Worm (Caenorhabditis elegans) whole organism, midembryonic: ENCODE results near the gene C49A9.4.

ENCODE experiments used
- T22C8.4 ChIP-seq: fragments of 200-800 bp; sonication (Bioruptor generic); IDR thresholded peaks from 2 replicates; pipeline ENCODE4 v1.3.6; 2022; ENCODE audit warnings: missing genetic modification characterization, missing compliant biosample characterization
- cog-1 ChIP-seq: sonication (generic microtip); optimal IDR thresholded peaks from 2 replicates; lab custom pipeline; 2016; ENCODE audit warnings: missing genetic modification characterization, missing compliant biosample characterization
- flt-1 ChIP-seq: fragments of 200-800 bp; sonication (Bioruptor generic); IDR thresholded peaks from 2 replicates; pipeline ENCODE4 v1.3.6; 2022; ENCODE audit warnings: missing genetic modification characterization, missing compliant biosample characterization
- klf-2 ChIP-seq: fragments of 200-800 bp; sonication (Bioruptor generic); conservative IDR thresholded peaks from 2 replicates; pipeline ENCODE4 v1.3.6; 2022; ENCODE audit warnings: missing genetic modification reagents, missing genetic modification characterization, missing compliant biosample characterization
- med-1 ChIP-seq: sonication (generic microtip); optimal IDR thresholded peaks from 2 replicates; lab custom pipeline; 2017; ENCODE audit warnings: missing genetic modification characterization, mild to moderate bottlenecking, missing compliant biosample characterization, antibody characterized with exemption, missing genetic modification reagents; ENCODE audit not compliant: insufficient read depth
- ref-1 ChIP-seq: fragments of 200-800 bp; sonication (Bioruptor generic); conservative IDR thresholded peaks from 2 replicates; pipeline ENCODE4 v1.3.6; 2022; ENCODE audit warnings: missing genetic modification reagents, missing genetic modification characterization, missing compliant biosample characterization
- tab-1 ChIP-seq: fragments of 200-800 bp; sonication (Bioruptor generic); IDR thresholded peaks from 2 replicates; pipeline ENCODE4 v1.3.6; 2022; ENCODE audit warnings: missing genetic modification characterization, missing compliant biosample characterization
- ztf-23 ChIP-seq: fragments of 200-800 bp; sonication (Bioruptor generic); IDR thresholded peaks from 2 replicates; pipeline ENCODE4 v1.3.6; 2022; ENCODE audit warnings: missing genetic modification reagents, missing genetic modification characterization, missing compliant biosample characterization
- ztf-29 ChIP-seq: fragments of 200-800 bp; sonication (Bioruptor generic); IDR thresholded peaks from 2 replicates; pipeline ENCODE4 v1.3.6; 2022; ENCODE audit warnings: missing genetic modification reagents, missing genetic modification characterization, missing compliant biosample characterization

Gene C49A9.4

ce11 chrIV:6219429-6219828 is at the start of gene C49A9.4:
TSS of gene C49A9.4 (plus strand) at chrIV:6219693.
- no peak for TF ChIP-seq T22C8.4 (GFP tag; lab: Robert Waterston, UW)
- no peak for TF ChIP-seq cog-1 (tag; lab: Kevin White, UChicago)
- no peak for TF ChIP-seq ref-1
- TF ChIP-seq klf-2 (GFP tag; lab: Robert Waterston, UW), result no peak
- TF ChIP-seq tab-1 (GFP tag; lab: Robert Waterston, UW), result no peak
- no peak for TF ChIP-seq flt-1 (GFP tag; lab: Robert Waterston, UW)
- no peak for TF ChIP-seq ztf-29 (GFP tag; lab: Robert Waterston, UW)

ce11 chrIV:6172959-6173358 is 46.5 kb upstream of the C49A9.4 start:
- TF ChIP-seq cog-1 (tag; lab: Kevin White, UChicago) (no peak), ztf-29 (GFP tag; lab: Robert Waterston, UW) (no peak), tab-1 (GFP tag; lab: Robert Waterston, UW) (no peak), med-1 (GFP tag; lab: Kevin White, UChicago) (no peak), flt-1 (GFP tag; lab: Robert Waterston, UW) (no peak), ztf-23 (no peak), ref-1 (no peak), T22C8.4 (GFP tag; lab: Robert Waterston, UW) (no peak), klf-2 (GFP tag; lab: Robert Waterston, UW) (no peak)

ce11 chrIV:6177383-6177782 is 42.1 kb upstream of the C49A9.4 start:
- TF ChIP-seq klf-2 (GFP tag; lab: Robert Waterston, UW), result no peak
- no peak for TF ChIP-seq tab-1 (GFP tag; lab: Robert Waterston, UW)
- TF ChIP-seq med-1 (GFP tag; lab: Kevin White, UChicago), result no peak
- TF ChIP-seq T22C8.4 (GFP tag; lab: Robert Waterston, UW), result no peak
- no peak for TF ChIP-seq ref-1
- no peak for TF ChIP-seq flt-1 (GFP tag; lab: Robert Waterston, UW)
- TF ChIP-seq ztf-29 (GFP tag; lab: Robert Waterston, UW), result no peak
- TF ChIP-seq ztf-23, result no peak

ce11 chrIV:6183757-6184156 is 35.7 kb upstream of the C49A9.4 start, which contains the start of gene unc-77:
TSS of gene unc-77 (minus strand) at chrIV:6183857.
- TF ChIP-seq klf-2 (GFP tag; lab: Robert Waterston, UW) (no peak), T22C8.4 (GFP tag; lab: Robert Waterston, UW) (no peak), ref-1 (no peak), cog-1 (tag; lab: Kevin White, UChicago) (no peak), tab-1 (GFP tag; lab: Robert Waterston, UW) (no peak), med-1 (GFP tag; lab: Kevin White, UChicago) (no peak), ztf-29 (GFP tag; lab: Robert Waterston, UW) (no peak), ztf-23 (no peak), flt-1 (GFP tag; lab: Robert Waterston, UW) (no peak)

- TF ChIP-seq ref-1 (no peak), cog-1 (tag; lab: Kevin White, UChicago) (no peak), tab-1 (GFP tag; lab: Robert Waterston, UW) (no peak), flt-1 (GFP tag; lab: Robert Waterston, UW) (no peak), ztf-23 (no peak), med-1 (GFP tag; lab: Kevin White, UChicago) (no peak), ztf-29 (GFP tag; lab: Robert Waterston, UW) (no peak), T22C8.4 (GFP tag; lab: Robert Waterston, UW) (no peak), klf-2 (GFP tag; lab: Robert Waterston, UW) (no peak)
Measured at ce11 chrIV:6185578-6185977, 33.9 kb upstream of the C49A9.4 start, which contains the start of gene asp-9. TSS of gene asp-9 (plus strand) at chrIV:6185889.

ce11 chrIV:6187160-6187559 is 32.3 kb upstream of the C49A9.4 start:
- TF ChIP-seq klf-2 (GFP tag; lab: Robert Waterston, UW) (no peak), ref-1 (no peak), tab-1 (GFP tag; lab: Robert Waterston, UW) (no peak)

- TF ChIP-seq ztf-23 (no peak), klf-2 (GFP tag; lab: Robert Waterston, UW) (no peak), ztf-29 (GFP tag; lab: Robert Waterston, UW) (no peak), ref-1 (no peak), T22C8.4 (GFP tag; lab: Robert Waterston, UW) (no peak), tab-1 (GFP tag; lab: Robert Waterston, UW) (no peak), cog-1 (tag; lab: Kevin White, UChicago) (no peak), flt-1 (GFP tag; lab: Robert Waterston, UW) (no peak), med-1 (GFP tag; lab: Kevin White, UChicago) (no peak)
Measured at ce11 chrIV:6200249-6200648, 19.2 kb upstream of the C49A9.4 start.

ce11 chrIV:6201769-6202168 is 17.7 kb upstream of the C49A9.4 start, which contains the start of gene tkr-2:
TSS of gene tkr-2 (plus strand) at chrIV:6202069.
- no peak for TF ChIP-seq tab-1 (GFP tag; lab: Robert Waterston, UW)
- no peak for TF ChIP-seq ztf-23
- TF ChIP-seq T22C8.4 (GFP tag; lab: Robert Waterston, UW), result no peak
- TF ChIP-seq ztf-29 (GFP tag; lab: Robert Waterston, UW), result no peak
- no peak for TF ChIP-seq flt-1 (GFP tag; lab: Robert Waterston, UW)
- no peak for TF ChIP-seq cog-1 (tag; lab: Kevin White, UChicago)

- peak; percentile 20 for TF ChIP-seq cog-1 (tag; lab: Kevin White, UChicago)
- peak; percentile 77 for TF ChIP-seq ztf-23
- no peak for TF ChIP-seq tab-1 (GFP tag; lab: Robert Waterston, UW)
- TF ChIP-seq med-1 (GFP tag; lab: Kevin White, UChicago), result no peak
- peak; percentile 73 for TF ChIP-seq klf-2 (GFP tag; lab: Robert Waterston, UW)
- no peak for TF ChIP-seq ztf-29 (GFP tag; lab: Robert Waterston, UW)
- no peak for TF ChIP-seq ref-1
- no peak for TF ChIP-seq T22C8.4 (GFP tag; lab: Robert Waterston, UW)
- peak; percentile 85 for TF ChIP-seq flt-1 (GFP tag; lab: Robert Waterston, UW)
Measured at ce11 chrIV:6206294-6206776, 13.2 kb upstream of the C49A9.4 start, which contains the start of gene C49A9.10. TSS of gene C49A9.10 (minus strand) at chrIV:6206344.
